Fruit fly (Drosophila melanogaster) whole organism, embryonic: Measurements from ENCODE around the gene CG7565.

Source experiments
- Asciz ChIP-seq: fragments of 200-800 bp; sonication (Bioruptor generic); optimal IDR thresholded peaks from 2 replicates; lab custom pipeline; 2017; ENCODE audit warnings: missing biosample characterization, mild to moderate bottlenecking, missing genetic modification characterization, missing genetic modification reagents
- CG12071 ChIP-seq: fragments of 200-800 bp; sonication (Bioruptor generic); optimal IDR thresholded peaks from 3 replicates; lab custom pipeline; 2018; ENCODE audit warnings: missing biosample characterization, mild to moderate bottlenecking, missing genetic modification characterization
- CG12769 ChIP-seq: fragments of 200-800 bp; sonication (Bioruptor generic); optimal IDR thresholded peaks from 2 replicates; lab custom pipeline; 2019; ENCODE audit warnings: missing biosample characterization, mild to moderate bottlenecking, missing genetic modification characterization, moderate library complexity
- CG14014 ChIP-seq: fragments of 200-800 bp; sonication (Bioruptor generic); IDR thresholded peaks from 2 replicates; pipeline ENCODE4 v1.3.6; 2022; ENCODE audit warnings: missing biosample characterization, missing genetic modification characterization
- CG16815 ChIP-seq: fragments of 200-800 bp; sonication (Bioruptor generic); optimal IDR thresholded peaks from 3 replicates; lab custom pipeline; 2017; ENCODE audit warnings: missing biosample characterization, mild to moderate bottlenecking, missing genetic modification characterization
- CG17361 ChIP-seq: fragments of 200-800 bp; sonication (Bioruptor generic); IDR thresholded peaks from 3 replicates; pipeline ENCODE4 v1.3.6; 2022; ENCODE audit warnings: missing biosample characterization, missing genetic modification characterization
- CG17385 ChIP-seq: fragments of 200-800 bp; sonication (Bioruptor generic); optimal IDR thresholded peaks from 3 replicates; lab custom pipeline; 2018; ENCODE audit warnings: missing biosample characterization, mild to moderate bottlenecking, missing genetic modification characterization
- CG17802 ChIP-seq: fragments of 200-800 bp; sonication (Bioruptor generic); optimal IDR thresholded peaks from 2 replicates; lab custom pipeline; 2018; ENCODE audit warnings: missing biosample characterization, mild to moderate bottlenecking, missing genetic modification characterization, moderate library complexity
- CG18476 ChIP-seq: fragments of 200-800 bp; sonication (Bioruptor generic); optimal IDR thresholded peaks from 2 replicates; lab custom pipeline; 2016; ENCODE audit warnings: missing biosample characterization, mild to moderate bottlenecking, missing genetic modification characterization
- CG18599 ChIP-seq: fragments of 200-800 bp; sonication (Bioruptor generic); optimal IDR thresholded peaks from 3 replicates; lab custom pipeline; 2017; ENCODE audit warnings: missing biosample characterization, missing genetic modification characterization, mild to moderate bottlenecking, moderate library complexity, missing genetic modification reagents
- CG2199 ChIP-seq: fragments of 200-800 bp; sonication (Bioruptor generic); IDR thresholded peaks from 3 replicates; pipeline ENCODE4 v1.3.6; 2022; ENCODE audit warnings: missing biosample characterization, missing genetic modification characterization
- CG30403 ChIP-seq: fragments of 200-800 bp; sonication (Bioruptor generic); optimal IDR thresholded peaks from 3 replicates; lab custom pipeline; 2016; ENCODE audit warnings: missing biosample characterization, missing genetic modification characterization
- CG3838 ChIP-seq: fragments of 200-800 bp; sonication (Bioruptor generic); optimal IDR thresholded peaks from 3 replicates; lab custom pipeline; 2016; ENCODE audit warnings: missing biosample characterization, missing genetic modification characterization
- CG3847 ChIP-seq: fragments of 200-800 bp; sonication (Bioruptor generic); IDR thresholded peaks from 2 replicates; pipeline ENCODE4 v1.3.6; 2022; ENCODE audit warnings: missing biosample characterization, missing genetic modification characterization
- CG6683 ChIP-seq: fragments of 200-800 bp; sonication (Bioruptor generic); optimal IDR thresholded peaks from 2 replicates; lab custom pipeline; 2017; ENCODE audit warnings: missing biosample characterization, mild to moderate bottlenecking, missing genetic modification characterization, missing genetic modification reagents
- CG7839 ChIP-seq: fragments of 200-800 bp; sonication (Bioruptor generic); optimal IDR thresholded peaks from 3 replicates; lab custom pipeline; 2018; ENCODE audit warnings: missing biosample characterization, mild to moderate bottlenecking, missing genetic modification characterization, moderate library complexity
- CG7963 ChIP-seq: fragments of 200-800 bp; sonication (Bioruptor generic); IDR thresholded peaks from 3 replicates; pipeline ENCODE4 v1.3.6; 2022; ENCODE audit warnings: missing biosample characterization, missing genetic modification characterization; ENCODE audit not compliant: partially characterized antibody
- CG8359 ChIP-seq: fragments of 200-800 bp; sonication (Bioruptor generic); optimal IDR thresholded peaks from 2 replicates; lab custom pipeline; 2017; ENCODE audit warnings: missing biosample characterization, mild to moderate bottlenecking, missing genetic modification characterization, borderline replicate concordance
- CG9609 ChIP-seq: fragments of 200-800 bp; sonication (Bioruptor generic); optimal IDR thresholded peaks from 3 replicates; lab custom pipeline; 2016; ENCODE audit warnings: missing biosample characterization, missing genetic modification characterization
- Doc3 ChIP-seq: fragments of 200-800 bp; sonication (Bioruptor generic); IDR thresholded peaks from 3 replicates; pipeline ENCODE4 v1.3.6; 2022; ENCODE audit warnings: missing biosample characterization, missing genetic modification characterization; ENCODE audit not compliant: partially characterized antibody
- E2f2 ChIP-seq: fragments of 200-800 bp; sonication (Bioruptor generic); IDR thresholded peaks from 2 replicates; pipeline ENCODE4 v1.3.6; 2022; ENCODE audit warnings: missing biosample characterization, missing genetic modification characterization
- Elba2 ChIP-seq: fragments of 200-800 bp; sonication (Bioruptor generic); optimal IDR thresholded peaks from 3 replicates; lab custom pipeline; 2016; ENCODE audit warnings: missing biosample characterization, missing genetic modification characterization
- Fer3 ChIP-seq: fragments of 200-800 bp; sonication (Bioruptor generic); optimal IDR thresholded peaks from 2 replicates; lab custom pipeline; 2018; ENCODE audit warnings: missing biosample characterization, mild to moderate bottlenecking, missing genetic modification characterization, moderate library complexity
- HLH4C ChIP-seq: fragments of 200-800 bp; sonication (Bioruptor generic); IDR thresholded peaks from 3 replicates; pipeline ENCODE4 v1.3.6; 2022; ENCODE audit warnings: missing biosample characterization, missing genetic modification characterization; ENCODE audit not compliant: partially characterized antibody
- HLH54F ChIP-seq: fragments of 200-800 bp; sonication (Bioruptor generic); optimal IDR thresholded peaks from 3 replicates; lab custom pipeline; 2016; ENCODE audit warnings: missing biosample characterization, missing genetic modification characterization
- HmgZ ChIP-seq: fragments of 200-800 bp; sonication (Bioruptor generic); optimal IDR thresholded peaks from 2 replicates; lab custom pipeline; 2018; ENCODE audit warnings: missing biosample characterization, mild to moderate bottlenecking, missing genetic modification characterization
- Hmr ChIP-seq: fragments of 200-800 bp; sonication (Bioruptor generic); optimal IDR thresholded peaks from 3 replicates; lab custom pipeline; 2017; ENCODE audit warnings: mild to moderate bottlenecking, missing biosample characterization, missing genetic modification reagents, missing genetic modification characterization
- Hr3 ChIP-seq: fragments of 200-800 bp; sonication (Bioruptor generic); optimal IDR thresholded peaks from 3 replicates; lab custom pipeline; 2016; ENCODE audit warnings: missing biosample characterization, missing genetic modification characterization
- Hr51 ChIP-seq, 2 experiments: fragments of 200-800 bp; sonication (Bioruptor generic); optimal IDR thresholded peaks; 2 replicates in 1 of 2; 3 replicates in 1 of 2; lab custom pipeline; 2016 to 2018; ENCODE audit warnings: missing biosample characterization in 2 of 2, missing genetic modification characterization in 2 of 2, mild to moderate bottlenecking in 1 of 2, moderate library complexity in 1 of 2
- Hr78 ChIP-seq, 2 experiments: fragments of 200-800 bp in 1 of 2; fragments of >200 bp in 1 of 2; sonication (Bioruptor generic) in 1 of 2; optimal IDR thresholded peaks; 2 replicates each; lab custom pipeline; 2017 to 2019; ENCODE audit warnings: missing biosample characterization in 2 of 2, missing genetic modification characterization in 2 of 2, mild to moderate bottlenecking in 1 of 2, moderate library complexity in 1 of 2
- amos ChIP-seq: fragments of 200-800 bp; sonication (Bioruptor generic); IDR thresholded peaks from 2 replicates; pipeline ENCODE4 v1.3.6; 2022; ENCODE audit warnings: missing biosample characterization, missing genetic modification characterization; ENCODE audit not compliant: partially characterized antibody
- az2 ChIP-seq: fragments of 200-800 bp; sonication (Bioruptor generic); optimal IDR thresholded peaks from 3 replicates; lab custom pipeline; 2016; ENCODE audit warnings: missing biosample characterization, missing genetic modification characterization
- disco-r ChIP-seq: fragments of 200-800 bp; sonication (Bioruptor generic); optimal IDR thresholded peaks from 2 replicates; lab custom pipeline; 2016; ENCODE audit warnings: missing biosample characterization, missing genetic modification characterization
- eve ChIP-seq, 2 experiments: fragments of >200 bp; optimal IDR thresholded peaks; 2 replicates each; lab custom pipeline; 2017; ENCODE audit warnings: missing biosample characterization in 2 of 2, missing genetic modification characterization in 2 of 2
- ewg ChIP-seq: fragments of 200-800 bp; sonication (Bioruptor generic); optimal IDR thresholded peaks from 3 replicates; lab custom pipeline; 2017; ENCODE audit warnings: mild to moderate bottlenecking, missing biosample characterization, missing genetic modification reagents, missing genetic modification characterization
- ind ChIP-seq: fragments of 200-800 bp; sonication (Bioruptor generic); optimal IDR thresholded peaks from 3 replicates; lab custom pipeline; 2016; ENCODE audit warnings: missing biosample characterization, missing genetic modification characterization
- lilli ChIP-seq: fragments of 200-800 bp; sonication (Bioruptor generic); optimal IDR thresholded peaks from 3 replicates; lab custom pipeline; 2016; ENCODE audit warnings: missing biosample characterization, missing genetic modification characterization
- lov ChIP-seq, 2 experiments: fragments of 200-800 bp in 1 of 2; fragments of >200 bp in 1 of 2; sonication (Bioruptor generic) in 1 of 2; IDR thresholded peaks in 1 of 2; optimal IDR thresholded peaks in 1 of 2; 2 replicates in 1 of 2; 3 replicates in 1 of 2; pipeline versions ENCODE4 v1.3.6 to Lab custom; 2017 to 2022; ENCODE audit warnings: missing biosample characterization in 1 of 2, missing genetic modification characterization in 1 of 2
- nom ChIP-seq: fragments of 200-800 bp; sonication (Bioruptor generic); optimal IDR thresholded peaks from 2 replicates; lab custom pipeline; 2017; ENCODE audit warnings: missing biosample characterization, missing genetic modification characterization, mild to moderate bottlenecking, moderate library complexity, missing genetic modification reagents
- pan ChIP-seq, 4 experiments: fragments of >200 bp in 3 of 4; fragments of 200-800 bp in 1 of 4; sonication (Bioruptor generic) in 1 of 4; optimal IDR thresholded peaks in 3 of 4; IDR thresholded peaks in 1 of 4; 2 replicates each; pipeline versions ENCODE4 v1.3.6 to Lab custom; 2017 to 2022; ENCODE audit warnings: missing biosample characterization in 2 of 4, missing genetic modification characterization in 2 of 4, mixed read lengths in 1 of 4
- pb ChIP-seq: fragments of 200-800 bp; sonication (Bioruptor generic); optimal IDR thresholded peaks from 3 replicates; lab custom pipeline; 2016; ENCODE audit warnings: missing biosample characterization, missing genetic modification characterization
- phol ChIP-seq: fragments of 200-800 bp; sonication (Bioruptor generic); optimal IDR thresholded peaks from 3 replicates; lab custom pipeline; 2018; ENCODE audit warnings: missing biosample characterization, mild to moderate bottlenecking, missing genetic modification characterization, moderate library complexity
- twi ChIP-seq: fragments of 200-800 bp; optimal IDR thresholded peaks from 2 replicates; lab custom pipeline; 2019; ENCODE audit warnings: missing biosample characterization, mild to moderate bottlenecking, missing genetic modification characterization, moderate library complexity

Gene CG7565

DNA sequence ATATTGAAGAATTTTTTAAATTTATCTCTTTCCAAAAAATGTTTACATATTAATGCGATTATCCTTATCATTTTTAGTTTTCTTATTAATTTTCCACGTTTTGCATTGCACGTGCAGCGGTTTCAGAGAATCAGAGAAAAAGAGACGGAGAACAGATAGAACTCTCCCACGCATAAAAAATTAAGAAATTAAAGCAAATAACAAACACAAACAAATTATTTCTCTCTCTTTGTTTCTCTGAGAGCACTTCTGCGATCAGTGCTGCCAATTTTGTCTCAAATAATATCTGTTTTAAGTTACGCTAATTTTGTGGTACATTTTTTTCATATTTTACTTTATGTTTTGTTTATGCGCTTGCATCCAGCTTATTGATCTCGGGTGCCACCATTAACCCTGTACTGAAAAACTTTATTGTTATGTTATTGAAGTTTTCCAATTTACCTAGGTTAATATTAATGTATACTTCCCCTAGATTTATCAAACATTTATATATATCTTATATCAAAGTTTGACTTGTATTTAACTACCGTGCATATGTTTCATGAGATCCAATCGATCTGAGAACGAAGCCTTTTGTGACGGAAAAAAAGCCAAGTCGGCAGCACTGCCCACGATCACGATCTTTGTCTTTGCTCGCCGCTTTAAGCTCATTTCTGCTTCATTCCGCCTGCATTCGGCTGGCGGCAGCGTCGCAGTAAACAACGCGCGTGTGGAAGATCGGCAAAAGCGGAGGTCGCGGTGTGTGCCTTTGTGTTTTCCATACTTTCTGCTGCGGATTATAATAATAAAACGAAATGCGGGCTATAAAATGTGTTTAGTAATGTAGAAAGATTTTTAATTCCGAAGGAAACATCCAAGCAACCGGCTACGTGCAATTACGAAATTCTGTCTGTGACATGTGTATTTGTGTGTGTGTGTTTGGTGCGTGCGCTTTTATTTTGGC lies 28.1 kb downstream of the CG7565 start, which contains the start of gene Sarm (continued):
- TF ChIP-seq pan (optimal IDR thresholded peaks at IDR 0.05; lab: Kevin White, UChicago) (no peak), pan (GFP tag; optimal IDR thresholded peaks at IDR 0.05 in 1 of 2, IDR thresholded peaks at IDR 0.05 in 1 of 2) (peak in 1 of 2 experiments; percentile 23), Hr3 (GFP tag; lab: Kevin White, UChicago) (peak; percentile 43), CG30403 (GFP tag; lab: Kevin White, UChicago) (peak; percentile 63), CG7839 (tag; lab: Kevin White, UChicago) (peak; percentile 43), Hmr (GFP tag; lab: Kevin White, UChicago) (peak; percentile 64), CG3838 (GFP tag; lab: Kevin White, UChicago) (peak; percentile 7), HLH4C (0 out of 3 replicates have a peak, but pooled peaks have one; percentile 39), ind (peak; percentile 40), pb (no peak), CG8359 (GFP tag; lab: Kevin White, UChicago) (peak; percentile 44), Elba2 (no peak), Fer3 (tag; lab: Kevin White, UChicago) (peak; percentile 27), twi (tag; lab: Kevin White, UChicago) (peak; percentile 20), amos (GFP tag; lab: Robert Waterston, UW) (peak; percentile 19; the same call in 1 of the 2 replicates), ewg (GFP tag; lab: Kevin White, UChicago) (peak; percentile 28), CG17361 (GFP tag; lab: Robert Waterston, UW) (peak; percentile 83), CG3847 (GFP tag; lab: Robert Waterston, UW) (no peak), CG12769 (tag; lab: Kevin White, UChicago) (peak; percentile 54), CG6683 (GFP tag; lab: Kevin White, UChicago) (no peak), E2f2 (peak; percentile 33; the same call in 1 of the 2 replicates), CG9609 (GFP tag; lab: Kevin White, UChicago) (no peak), lilli (GFP tag; lab: Kevin White, UChicago) (peak; percentile 52), phol (tag; lab: Kevin White, UChicago) (peak; percentile 67), CG12071 (GFP tag; lab: Kevin White, UChicago) (no peak), CG2199 (GFP tag; lab: Robert Waterston, UW) (0 out of 3 replicates have a peak, but pooled peaks have one; percentile 48), HLH54F (GFP tag; lab: Kevin White, UChicago) (peak; percentile 23), Doc3 (no peak), CG17802 (tag; lab: Kevin White, UChicago) (no peak), lov (optimal IDR thresholded peaks at IDR 0.05; lab: Kevin White, UChicago) (no peak), lov (GFP tag; IDR thresholded peaks at IDR 0.05; lab: Robert Waterston, UW) (0 out of 3 replicates have a peak, but pooled peaks have one; percentile 41), CG14014 (GFP tag; lab: Robert Waterston, UW) (no peak), disco-r (GFP tag; lab: Kevin White, UChicago) (no peak), HmgZ (tag; lab: Kevin White, UChicago) (peak; percentile 56), CG18476 (GFP tag; lab: Kevin White, UChicago) (peak; percentile 12), CG17385 (GFP tag; lab: Kevin White, UChicago) (peak; percentile 51), CG7963 (GFP tag; lab: Robert Waterston, UW) (no peak), CG18599 (peak; percentile 20), az2 (peak; percentile 28), nom (GFP tag; lab: Kevin White, UChicago) (peak; percentile 25), Asciz (GFP tag; lab: Kevin White, UChicago) (peak; percentile 26), CG16815 (peak; percentile 16), Hr78 (GFP tag; optimal IDR thresholded peaks at IDR 0.05; lab: Kevin White, UChicago) (peak in 1 of 2 experiments; percentile 62), Hr51 (GFP tag; optimal IDR thresholded peaks at IDR 0.05; lab: Kevin White, UChicago) (peak in 1 of 2 experiments; percentile 67), eve (GFP tag; optimal IDR thresholded peaks at IDR 0.05; lab: Kevin White, UChicago) (peak in 1 of 2 experiments; percentile 73)
